Fruit fly (Drosophila melanogaster) whole organism, adult: ENCODE measurements around the gene CG12355.

ENCODE experiments used
- CG11617 ChIP-seq: fragments of 200-800 bp; sonication (Bioruptor generic); optimal IDR thresholded peaks from 2 replicates; lab custom pipeline; 2017; ENCODE audit warnings: mild to moderate bottlenecking, missing biosample characterization, missing genetic modification reagents, missing genetic modification characterization
- CG12768 ChIP-seq: fragments of 200-800 bp; sonication (Bioruptor generic); optimal IDR thresholded peaks from 2 replicates; lab custom pipeline; 2017; ENCODE audit warnings: missing biosample characterization, missing genetic modification characterization, mild to moderate bottlenecking, moderate library complexity, missing genetic modification reagents
- CG14711 ChIP-seq: fragments of 200-800 bp; sonication (Bioruptor generic); optimal IDR thresholded peaks from 2 replicates; lab custom pipeline; 2018; ENCODE audit warnings: missing biosample characterization, mild to moderate bottlenecking, missing genetic modification characterization, moderate library complexity
- CG1620 ChIP-seq: fragments of 200-800 bp; sonication (Bioruptor generic); optimal IDR thresholded peaks from 2 replicates; lab custom pipeline; 2016; ENCODE audit warnings: missing biosample characterization, missing genetic modification characterization
- CG33017 ChIP-seq: fragments of 200-800 bp; sonication (Bioruptor generic); optimal IDR thresholded peaks from 2 replicates; lab custom pipeline; 2018; ENCODE audit warnings: missing biosample characterization, mild to moderate bottlenecking, missing genetic modification characterization, moderate library complexity
- CG5204 ChIP-seq: fragments of 200-800 bp; sonication (Bioruptor generic); optimal IDR thresholded peaks from 2 replicates; lab custom pipeline; 2016; ENCODE audit warnings: missing biosample characterization, missing genetic modification characterization
- CG7045 ChIP-seq: fragments of 200-800 bp; sonication (Bioruptor generic); optimal IDR thresholded peaks from 2 replicates; lab custom pipeline; 2017; ENCODE audit warnings: missing biosample characterization, mild to moderate bottlenecking, missing genetic modification characterization
- CG7101 ChIP-seq: fragments of 200-800 bp; sonication (Bioruptor generic); optimal IDR thresholded peaks from 2 replicates; lab custom pipeline; 2018; ENCODE audit warnings: missing biosample characterization, mild to moderate bottlenecking, missing genetic modification characterization, moderate library complexity
- Clk ChIP-seq: fragments of 200-800 bp; sonication (Bioruptor generic); optimal IDR thresholded peaks from 2 replicates; lab custom pipeline; 2017; ENCODE audit warnings: missing biosample characterization, missing genetic modification characterization
- Crg-1 ChIP-seq: fragments of 200-800 bp; sonication (Bioruptor generic); optimal IDR thresholded peaks from 2 replicates; lab custom pipeline; 2016; ENCODE audit warnings: missing biosample characterization, missing genetic modification characterization
- Hr96 ChIP-seq: fragments of 200-800 bp; sonication (Bioruptor generic); optimal IDR thresholded peaks from 2 replicates; lab custom pipeline; 2016; ENCODE audit warnings: missing biosample characterization, missing genetic modification characterization
- Mnt ChIP-seq: fragments of 200-800 bp; sonication (Bioruptor generic); optimal IDR thresholded peaks from 2 replicates; lab custom pipeline; 2016; ENCODE audit warnings: missing biosample characterization, mild to moderate bottlenecking, missing genetic modification characterization
- bab1 ChIP-seq: fragments of 200-800 bp; sonication (Bioruptor generic); optimal IDR thresholded peaks from 3 replicates; lab custom pipeline; 2019; ENCODE audit warnings: missing biosample characterization, mild to moderate bottlenecking, missing genetic modification characterization, moderate library complexity
- cic ChIP-seq: fragments of 200-800 bp; sonication (Bioruptor generic); optimal IDR thresholded peaks from 2 replicates; lab custom pipeline; 2017; ENCODE audit warnings: missing biosample characterization, mild to moderate bottlenecking, missing genetic modification characterization, moderate library complexity
- cnc ChIP-seq, 2 experiments: fragments of >200 bp; optimal IDR thresholded peaks; 2 replicates each; lab custom pipeline; 2017
- kay ChIP-seq: fragments of 200-800 bp; sonication (Bioruptor generic); peaks from one replicate; lab custom pipeline; 2016; ENCODE audit warnings: missing biosample characterization, missing genetic modification characterization, borderline replicate concordance
- ovo ChIP-seq: fragments of 200-800 bp; sonication (Bioruptor generic); optimal IDR thresholded peaks from 2 replicates; lab custom pipeline; 2016; ENCODE audit warnings: missing biosample characterization, missing genetic modification characterization
- pad ChIP-seq: fragments of 200-800 bp; sonication (Bioruptor generic); optimal IDR thresholded peaks from 3 replicates; lab custom pipeline; 2017; ENCODE audit warnings: missing biosample characterization, missing genetic modification characterization, mild to moderate bottlenecking, moderate library complexity, missing genetic modification reagents
- tj ChIP-seq: fragments of 200-800 bp; sonication (Bioruptor generic); optimal IDR thresholded peaks from 3 replicates; lab custom pipeline; 2017; ENCODE audit warnings: missing biosample characterization, mild to moderate bottlenecking, missing genetic modification characterization, moderate library complexity
- toe ChIP-seq: fragments of 200-800 bp; sonication (Bioruptor generic); optimal IDR thresholded peaks from 2 replicates; lab custom pipeline; 2016; ENCODE audit warnings: missing biosample characterization, missing genetic modification characterization

CG12355 gene

dm6 chr3L:15539903-15540409, 44.6 kb upstream of the CG12355 start:
- TF ChIP-seq cnc (optimal IDR thresholded peaks at IDR 0.05; lab: Kevin White, UChicago) (no peak), tj (peak; percentile 97)

- TF ChIP-seq CG7045 (GFP tag; lab: Kevin White, UChicago) = no peak
- no peak for TF ChIP-seq CG12768 (GFP tag; lab: Kevin White, UChicago)
- no peak for TF ChIP-seq cnc (optimal IDR thresholded peaks at IDR 0.05; lab: Kevin White, UChicago)
- no peak for TF ChIP-seq Hr96 (GFP tag; lab: Kevin White, UChicago)
- TF ChIP-seq cic (GFP tag; lab: Kevin White, UChicago) = peak; percentile 63
- no peak for TF ChIP-seq pad (GFP tag; lab: Kevin White, UChicago)
- peak; percentile 60 for TF ChIP-seq kay
These were observed 43.5 kb upstream of the CG12355 start for dm6 chr3L:15538582-15539490.

dm6 chr3L:15537916-15538581, 42.7 kb upstream of the CG12355 start:
- TF ChIP-seq CG11617 (GFP tag; lab: Kevin White, UChicago) (peak; percentile 74), cic (GFP tag; lab: Kevin White, UChicago) (peak; percentile 58), Mnt (GFP tag; lab: Kevin White, UChicago) (peak; percentile 57), CG12768 (GFP tag; lab: Kevin White, UChicago) (peak; percentile 6), tj (peak; percentile 77), Clk (no peak), CG33017 (tag; lab: Kevin White, UChicago) (peak; percentile 43), Crg-1 (GFP tag; lab: Kevin White, UChicago) (peak; percentile 13), cnc (optimal IDR thresholded peaks at IDR 0.05; lab: Kevin White, UChicago) (no peak), pad (GFP tag; lab: Kevin White, UChicago) (peak; percentile 48), bab1 (no peak), kay (no peak), CG5204 (peak; percentile 63), CG14711 (peak; percentile 65), Hr96 (GFP tag; lab: Kevin White, UChicago) (peak; percentile 41), CG7101 (tag; lab: Kevin White, UChicago) (peak; percentile 49), ovo (no peak), CG1620 (no peak), toe (GFP tag; lab: Kevin White, UChicago) (peak; percentile 50), CG7045 (GFP tag; lab: Kevin White, UChicago) (peak; percentile 28)

- no peak for TF ChIP-seq ovo
- TF ChIP-seq kay = peak; percentile 38
These were observed 41.2 kb upstream of the CG12355 start for dm6 chr3L:15536550-15536949.

- TF ChIP-seq ovo = no peak
- no peak for TF ChIP-seq CG7045 (GFP tag; lab: Kevin White, UChicago)
- TF ChIP-seq pad (GFP tag; lab: Kevin White, UChicago) = peak; percentile 92
These were observed 40.5 kb upstream of the CG12355 start for dm6 chr3L:15535800-15536225.

dm6 chr3L:15535228-15535598, 39.9 kb upstream of the CG12355 start, which contains the start of gene CrebA:
Gene CrebA, plus strand, starts transcription at chr3L:15535395.
- TF ChIP-seq Clk (no peak), kay (peak; percentile 21)

- TF ChIP-seq Clk (peak; percentile 13), CG12768 (GFP tag; lab: Kevin White, UChicago) (peak; percentile 51), CG5204 (peak; percentile 78), ovo (no peak), Mnt (GFP tag; lab: Kevin White, UChicago) (peak; percentile 55), toe (GFP tag; lab: Kevin White, UChicago) (peak; percentile 79), Hr96 (GFP tag; lab: Kevin White, UChicago) (peak; percentile 64), CG33017 (tag; lab: Kevin White, UChicago) (peak; percentile 43), Crg-1 (GFP tag; lab: Kevin White, UChicago) (peak; percentile 61), CG7045 (GFP tag; lab: Kevin White, UChicago) (peak; percentile 60), pad (GFP tag; lab: Kevin White, UChicago) (peak; percentile 40), CG7101 (tag; lab: Kevin White, UChicago) (peak; percentile 59), CG11617 (GFP tag; lab: Kevin White, UChicago) (peak; percentile 86), tj (peak; percentile 56), kay (no peak), cnc (optimal IDR thresholded peaks at IDR 0.05; lab: Kevin White, UChicago) (no peak), CG1620 (peak; percentile 30), cic (GFP tag; lab: Kevin White, UChicago) (no peak), bab1 (peak; percentile 28)
These were observed 39.2 kb upstream of the CG12355 start for dm6 chr3L:15534274-15535227.
